Worm (Caenorhabditis elegans): ENCODE results near the gene ZK470.6.

- no peak for TF ChIP-seq crh-2 (tag; optimal IDR thresholded peaks at IDR 0.05)
- peak; percentile 24 for TF ChIP-seq nhr-237 (tag; optimal IDR thresholded peaks at IDR 0.05)
- no peak for TF ChIP-seq snpc-4 (tag; optimal IDR thresholded peaks at IDR 0.05)
- peak in 1 of 2 experiments; percentile 26 for TF ChIP-seq mdl-1 (tag; optimal IDR thresholded peaks at IDR 0.05)
- no peak for TF ChIP-seq lin-13 (GFP tag; optimal IDR thresholded peaks at IDR 0.05)
These were observed 39.7 kb downstream of the ZK470.6 start for ce11 chrX:4137452-4138164.
